Worm (Caenorhabditis elegans) whole organism, dauer: Measurements from ENCODE around the gene Y110A2AL.9.

Source experiments
- unc-62 ChIP-seq: sonication (generic microtip); optimal IDR thresholded peaks from 2 replicates; lab custom pipeline; 2017; ENCODE audit warnings: missing biosample characterization, missing genetic modification reagents, missing genetic modification characterization

Y110A2AL.9 gene

DNA sequence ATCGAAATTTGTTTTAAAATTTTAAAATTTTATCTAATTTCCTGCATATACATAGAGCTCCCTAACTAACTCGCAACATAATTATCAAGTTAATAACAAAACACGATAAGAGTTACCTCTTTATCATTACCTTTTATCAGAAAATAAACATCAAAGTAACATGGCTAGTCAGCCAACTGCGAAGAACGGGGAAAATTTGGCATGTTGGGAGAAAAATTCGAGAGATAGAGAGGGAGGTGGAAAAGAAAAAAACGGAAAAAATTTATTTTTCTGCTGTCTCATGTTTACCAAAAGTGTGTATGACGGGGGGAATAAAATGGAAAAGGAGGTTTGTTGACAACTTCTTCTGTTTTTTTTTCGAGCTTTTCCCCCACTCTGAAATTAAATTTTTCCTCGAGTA is 32.3 kb downstream of the Y110A2AL.9 start:
- no peak for TF ChIP-seq unc-62 (GFP tag; lab: Kevin White, UChicago)

ce11 chrII:2832539-2832938 is 33.9 kb downstream of the Y110A2AL.9 start:
- no peak for TF ChIP-seq unc-62 (GFP tag; lab: Kevin White, UChicago)

DNA sequence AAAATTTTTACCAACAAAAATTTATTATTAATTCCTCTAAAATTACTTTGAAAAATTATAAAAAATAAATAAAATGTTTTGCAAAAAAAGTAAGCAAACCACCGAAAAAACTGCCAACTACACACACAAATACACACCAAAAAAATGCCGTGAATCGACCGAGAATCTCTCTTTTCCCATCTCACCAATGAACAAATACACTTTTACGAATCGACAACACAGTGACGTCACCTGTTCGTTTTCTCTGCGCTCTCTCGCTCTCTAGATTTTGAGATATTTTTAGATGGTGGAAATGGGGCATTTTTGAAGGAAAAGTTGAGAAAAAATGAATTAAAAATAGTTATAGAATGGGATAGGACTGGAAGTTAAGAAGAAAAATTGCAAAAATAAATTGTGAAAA is 34.3 kb downstream of the Y110A2AL.9 start:
- TF ChIP-seq unc-62 (GFP tag; lab: Kevin White, UChicago), result no peak

ce11 chrII:2831173-2831572 is 35.3 kb downstream of the Y110A2AL.9 start, which contains the start of gene K12H6.6:
K12H6.6 (minus strand) TSS chrII:2831233.
- TF ChIP-seq unc-62 (GFP tag; lab: Kevin White, UChicago), result no peak

DNA sequence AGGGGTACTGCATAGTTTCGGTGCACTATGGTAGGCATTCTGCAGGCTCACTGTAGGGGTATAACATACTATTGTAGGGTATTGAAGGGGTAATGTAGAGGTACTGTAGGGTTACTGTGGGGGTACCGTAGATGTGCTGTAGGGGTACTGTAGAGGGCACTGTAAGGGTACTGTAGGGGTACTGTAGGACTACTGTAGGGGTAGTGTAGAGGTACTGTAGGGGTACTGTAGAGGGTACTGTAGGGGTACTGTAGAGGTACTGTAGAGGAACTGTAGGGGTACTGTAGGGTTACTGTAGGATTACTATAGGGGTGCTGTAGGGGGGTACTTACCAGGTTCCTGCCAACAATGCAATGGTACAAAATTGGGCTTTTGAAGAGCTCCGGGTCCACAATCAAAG is 36.3 kb downstream of the Y110A2AL.9 start:
- TF ChIP-seq unc-62 (GFP tag; lab: Kevin White, UChicago), result no peak

ce11 chrII:2829482-2829881 is 37.0 kb downstream of the Y110A2AL.9 start:
- TF ChIP-seq unc-62 (GFP tag; lab: Kevin White, UChicago), result no peak

- no peak for TF ChIP-seq unc-62 (GFP tag; lab: Kevin White, UChicago)
These were observed 38.5 kb downstream of the Y110A2AL.9 start, which contains the start of gene K12H6.8 for ce11 chrII:2827859-2828403. K12H6.8 (plus strand) TSS chrII:2827896.

DNA sequence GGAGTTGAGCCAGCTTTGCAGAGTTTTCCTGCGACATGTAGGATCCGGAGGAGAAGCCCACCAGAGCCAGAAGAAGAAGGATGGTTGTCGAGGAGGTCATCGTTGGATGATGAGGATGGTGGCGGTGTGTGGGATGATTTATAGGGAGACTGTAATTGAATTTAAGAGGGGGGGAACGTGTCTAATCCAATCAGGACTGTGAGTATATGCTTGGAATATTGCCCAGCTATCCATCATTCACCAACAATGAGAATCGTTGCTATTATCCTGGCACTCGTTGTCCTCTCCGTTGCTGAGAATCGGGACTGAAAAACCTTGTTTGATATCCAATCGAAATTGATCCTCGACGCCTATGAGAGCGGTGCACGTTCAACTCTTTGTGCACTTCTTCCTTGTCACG is 40.4 kb downstream of the Y110A2AL.9 start, which contains the start of gene K12H6.5:
Gene K12H6.5 (minus strand): TSS at position 101 of the 400 bp plus-strand sequence.
- TF ChIP-seq unc-62 (GFP tag; lab: Kevin White, UChicago), result no peak

DNA sequence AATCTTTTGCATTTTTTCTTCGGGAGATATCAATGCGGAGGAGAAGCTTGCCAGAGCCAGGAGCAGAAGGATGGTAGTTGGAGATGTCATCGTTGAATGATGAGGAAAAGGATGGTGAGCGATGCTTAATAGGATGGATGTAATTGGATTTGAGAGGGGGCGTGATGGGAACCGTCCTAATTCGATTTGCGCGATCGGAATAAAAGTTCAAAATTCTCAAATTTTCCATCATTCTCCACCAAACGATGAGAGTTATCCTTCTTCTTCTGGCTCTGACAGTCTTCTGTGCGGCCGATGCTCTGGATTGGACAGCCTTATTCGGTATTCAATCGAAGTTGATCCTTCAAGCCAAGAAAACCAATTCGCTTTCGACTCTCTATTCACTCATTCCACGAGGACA is 42.3 kb downstream of the Y110A2AL.9 start, which contains the start of the genes K12H6.4 and K12H6.9:
Gene K12H6.4 (minus strand): TSS at position 101 of the 400 bp plus-strand sequence.
Gene K12H6.9 (plus strand): TSS at position 236 of the 400 bp plus-strand sequence.
- TF ChIP-seq unc-62 (GFP tag; lab: Kevin White, UChicago), result no peak

DNA sequence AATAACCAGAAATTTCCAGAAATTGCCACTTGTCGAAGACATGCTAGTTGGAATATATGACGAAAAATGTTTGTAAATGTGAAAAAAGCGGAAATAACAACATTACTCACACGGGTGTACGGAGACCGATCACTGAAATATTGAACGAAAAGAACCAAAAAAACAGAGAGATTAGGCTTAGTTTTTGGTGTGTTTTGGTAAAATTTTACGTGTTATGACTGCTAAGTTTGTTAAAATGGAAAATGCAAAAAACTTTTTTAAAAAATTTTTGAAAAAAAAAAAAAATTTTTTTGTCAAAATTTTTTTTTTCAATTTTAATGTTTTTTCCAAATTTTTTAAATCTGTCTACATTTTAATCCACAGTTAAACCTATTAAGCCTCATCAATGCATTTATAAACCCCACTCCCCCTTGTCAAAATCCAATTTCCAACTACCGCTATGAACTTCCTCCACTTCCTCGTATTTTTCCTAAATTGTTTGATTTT is 44.0 kb downstream of the Y110A2AL.9 start, which contains the start of the genes fut-4 and K12H6.10:
Gene fut-4 (minus strand): TSS at position 101 of the 486 bp plus-strand sequence.
Gene K12H6.10 (plus strand): TSS at position 436 of the 486 bp plus-strand sequence.
- TF ChIP-seq unc-62 (GFP tag; lab: Kevin White, UChicago), result no peak

DNA sequence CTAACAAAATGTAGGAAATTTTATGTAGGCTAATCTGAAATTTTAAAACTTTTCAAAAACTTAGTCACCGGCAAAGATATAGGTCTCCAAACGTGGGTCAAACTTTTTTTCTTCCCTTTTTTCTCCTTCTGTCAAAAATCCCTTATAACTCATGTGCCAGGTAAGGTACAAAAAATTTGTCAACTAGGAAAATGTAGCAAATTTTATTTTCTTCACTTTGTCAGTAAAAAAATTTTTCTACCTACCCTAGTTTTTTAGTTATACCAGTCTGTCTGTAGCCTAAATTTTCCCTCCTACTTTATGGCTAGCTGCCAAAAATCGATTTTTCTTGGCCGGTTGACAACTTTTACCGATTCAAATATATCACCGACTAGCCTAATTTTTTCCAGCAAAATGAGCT is 49.8 kb downstream of the Y110A2AL.9 start, which contains the start of gene set-13:
Gene set-13 (plus strand): TSS at position 301 of the 400 bp plus-strand sequence.
- TF ChIP-seq unc-62 (GFP tag; lab: Kevin White, UChicago), result no peak
